Worm (Caenorhabditis elegans): ENCODE results near the gene srz-38.

ce11 chrIV:16330508-16330907, 4.6 kb upstream of the srz-38 start:
- TF ChIP-seq klf-2 (GFP tag; conservative IDR thresholded peaks at IDR 0.05), result no peak
- no peak for TF ChIP-seq ztf-23 (GFP tag; IDR thresholded peaks at IDR 0.05)
- no peak for TF ChIP-seq tab-1 (GFP tag; IDR thresholded peaks at IDR 0.05)
- TF ChIP-seq T22C8.4 (GFP tag; IDR thresholded peaks at IDR 0.05), result no peak
- no peak for TF ChIP-seq flt-1 (GFP tag; IDR thresholded peaks at IDR 0.05)
- TF ChIP-seq ref-1 (GFP tag; conservative IDR thresholded peaks at IDR 0.05), result no peak
- no peak for TF ChIP-seq med-1 (GFP tag; optimal IDR thresholded peaks at IDR 0.05; ENCODE audit: insufficient read depth)
- no peak for TF ChIP-seq cog-1 (tag; optimal IDR thresholded peaks at IDR 0.05)
- TF ChIP-seq ztf-29 (GFP tag; IDR thresholded peaks at IDR 0.05), result no peak
